Worm (Caenorhabditis elegans) whole organism, L1 larva: Measurements from ENCODE around the gene nhr-79.

Experiments
- aha-1 ChIP-seq: fragments of 150-350 bp; optimal IDR thresholded peaks from 2 replicates; lab custom pipeline; 2014; ENCODE audit warnings: missing biosample characterization, missing genetic modification characterization
- aly-2 ChIP-seq: fragments of 150-350 bp; optimal IDR thresholded peaks from 2 replicates; lab custom pipeline; 2014; ENCODE audit warnings: missing biosample characterization, missing genetic modification characterization
- ceh-90 ChIP-seq: sonication (generic microtip); optimal IDR thresholded peaks from 2 replicates; lab custom pipeline; 2016; ENCODE audit warnings: missing genetic modification characterization, missing compliant biosample characterization
- dpl-1 ChIP-seq, 3 experiments: fragments of 150-350 bp in 2 of 3; sonication (generic microtip) in 1 of 3; optimal IDR thresholded peaks; 2 replicates each; lab custom pipeline; 2014 to 2017; ENCODE audit warnings: missing biosample characterization in 3 of 3, missing genetic modification characterization in 3 of 3, missing genetic modification reagents in 3 of 3
- elt-2 ChIP-seq: sonication (generic microtip); optimal IDR thresholded peaks from 2 replicates; lab custom pipeline; 2016; ENCODE audit warnings: missing genetic modification characterization, mild to moderate bottlenecking, inconsistent platforms, missing compliant biosample characterization, missing genetic modification reagents
- fkh-10 ChIP-seq: sonication (generic microtip); optimal IDR thresholded peaks from 2 replicates; lab custom pipeline; 2017; ENCODE audit warnings: missing biosample characterization, missing genetic modification reagents, missing genetic modification characterization
- grh-1 ChIP-seq: fragments of 200-800 bp; sonication (Bioruptor generic); IDR thresholded peaks from 2 replicates; pipeline ENCODE4 v1.3.6; 2022; ENCODE audit warnings: missing genetic modification reagents, missing genetic modification characterization, missing compliant biosample characterization
- hlh-4 ChIP-seq: sonication (generic microtip); optimal IDR thresholded peaks from 2 replicates; lab custom pipeline; 2016; ENCODE audit warnings: mild to moderate bottlenecking, missing genetic modification characterization, missing compliant biosample characterization
- lin-35 ChIP-seq, 2 experiments: fragments of 150-350 bp; optimal IDR thresholded peaks; 2 replicates each; lab custom pipeline; 2014; ENCODE audit warnings: missing biosample characterization in 2 of 2, missing genetic modification characterization in 2 of 2, missing genetic modification reagents in 2 of 2
- lir-3 ChIP-seq: sonication (generic microtip); optimal IDR thresholded peaks from 2 replicates; lab custom pipeline; 2016; ENCODE audit warnings: mild to moderate bottlenecking, missing genetic modification characterization, moderate library complexity, missing compliant biosample characterization; ENCODE audit not compliant: poor library complexity
- nhr-19 ChIP-seq: fragments of 200-800 bp; sonication (Bioruptor generic); conservative IDR thresholded peaks from 2 replicates; pipeline ENCODE4 v1.3.6; 2022; ENCODE audit warnings: missing genetic modification characterization, missing compliant biosample characterization
- skn-1 ChIP-seq: fragments of 150-350 bp; optimal IDR thresholded peaks from 2 replicates; lab custom pipeline; 2014; ENCODE audit warnings: missing biosample characterization, missing genetic modification characterization

- TF ChIP-seq hlh-4 (tag; lab: Kevin White, UChicago) (no peak), fkh-10 (GFP tag; lab: Kevin White, UChicago) (no peak), elt-2 (tag; lab: Kevin White, UChicago) (no peak), aly-2 (tag; lab: Kevin White, UChicago) (no peak), skn-1 (tag; lab: Kevin White, UChicago) (no peak), ceh-90 (tag; lab: Kevin White, UChicago) (no peak), nhr-19 (GFP tag; lab: Robert Waterston, UW) (no peak), aha-1 (tag; lab: Kevin White, UChicago) (no peak), lin-35 (GFP tag; optimal IDR thresholded peaks at IDR 0.05; lab: Kevin White, UChicago) (no peak), dpl-1 (GFP tag; optimal IDR thresholded peaks at IDR 0.05; lab: Kevin White, UChicago) (no peak), grh-1 (GFP tag; lab: Robert Waterston, UW) (no peak; the same call in 1 of the 2 replicates), lir-3 (tag; lab: Kevin White, UChicago) (no peak)
Measured at ce11 chrV:19231167-19231566, 19.5 kb upstream of the nhr-79 start.
